Worm (Caenorhabditis elegans) whole organism, early embryonic: ENCODE measurements around the gene tomm-7.

ENCODE experiments used
- ama-1 ChIP-seq: fragments of 150-350 bp; optimal IDR thresholded peaks from 2 replicates; lab custom pipeline; 2014
- flt-1 ChIP-seq: fragments of 200-800 bp; sonication (Bioruptor generic); IDR thresholded peaks from 2 replicates; pipeline ENCODE4 v1.3.6; 2022; ENCODE audit warnings: missing genetic modification characterization, missing compliant biosample characterization
- hmg-4 ChIP-seq: fragments of 200-800 bp; sonication (Bioruptor generic); optimal IDR thresholded peaks from 2 replicates; lab custom pipeline; 2018; ENCODE audit warnings: mild to moderate bottlenecking, missing genetic modification characterization, missing compliant biosample characterization

- TF ChIP-seq flt-1 (GFP tag; lab: Robert Waterston, UW) (no peak), ama-1 (lab: Kevin White, UChicago) (no peak), hmg-4 (GFP tag; lab: Kevin White, UChicago) (no peak)
These were observed 20.3 kb upstream of the tomm-7 start, which contains the start of gene ceh-23 for ce11 chrIII:7838907-7839642.
